Fruit fly (Drosophila melanogaster): ENCODE measurements around the gene vrs.
A peak's percentile ranks its signal among the peaks of the same experiment; 100 is the strongest.

Gene vrs

DNA sequence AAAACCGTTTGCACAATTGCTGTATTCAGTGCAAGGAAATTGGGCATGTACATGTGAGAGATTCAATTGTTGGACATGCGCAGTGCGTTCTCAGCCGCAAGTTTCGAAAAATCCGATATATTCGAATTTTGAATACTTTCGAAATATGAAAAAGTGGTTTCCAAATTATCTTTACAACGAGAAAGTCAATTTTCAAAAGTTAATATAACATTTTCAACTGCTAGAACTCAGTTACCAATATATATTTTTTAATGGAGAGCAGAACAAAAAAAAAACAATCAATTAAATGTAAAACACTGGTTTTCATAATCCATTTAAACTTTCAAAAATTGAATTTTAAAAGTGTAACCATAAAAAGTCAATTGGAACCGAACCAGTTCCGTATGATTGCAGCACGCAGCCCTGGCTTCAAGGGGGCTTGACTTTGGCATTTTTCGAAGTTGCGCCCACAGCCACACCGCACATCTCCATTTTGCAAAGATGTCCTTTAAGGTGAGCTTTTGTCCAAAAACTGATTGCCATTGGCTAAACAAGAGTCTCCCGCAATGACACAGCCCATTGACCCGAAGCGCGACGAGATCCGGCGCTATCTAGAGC is 25.0 kb upstream of the vrs start, which contains the start of the genes Scgbeta and CG17202 (continued):
- TF ChIP-seq ac (GFP tag; optimal IDR thresholded peaks at IDR 0.05) (no peak), ash1 (GFP tag; optimal IDR thresholded peaks at IDR 0.05) (no peak), zen (tag; optimal IDR thresholded peaks at IDR 0.05) (peak; percentile 12), Poxn (GFP tag; IDR thresholded peaks at IDR 0.05) (no peak), CG12744 (GFP tag; optimal IDR thresholded peaks at IDR 0.05) (peak; percentile 32), CG9609 (GFP tag; optimal IDR thresholded peaks at IDR 0.05) (no peak), ewg (GFP tag; optimal IDR thresholded peaks at IDR 0.05) (peak; percentile 92), Doc3 (GFP tag; IDR thresholded peaks at IDR 0.05; ENCODE audit: partially characterized antibody) (no peak), fu2 (GFP tag; optimal IDR thresholded peaks at IDR 0.05) (peak; percentile 38), E2f2 (GFP tag; IDR thresholded peaks at IDR 0.05) (peak; percentile 72), CG10565 (GFP tag; optimal IDR thresholded peaks at IDR 0.05) (no peak), CG14860 (GFP tag; IDR thresholded peaks at IDR 0.05; ENCODE audit: partially characterized antibody) (no peak), hkb (optimal IDR thresholded peaks at IDR 0.05) (no peak), hkb (GFP tag; IDR thresholded peaks at IDR 0.05) (no peak), Fer1 (GFP tag; optimal IDR thresholded peaks at IDR 0.05) (peak; percentile 10), lmd (GFP tag; IDR thresholded peaks at IDR 0.05) (no peak), stc (GFP tag; IDR thresholded peaks at IDR 0.05) (no peak), pnt (GFP tag; optimal IDR thresholded peaks at IDR 0.05) (no peak), Antp (GFP tag; optimal IDR thresholded peaks at IDR 0.05) (no peak), B-H1 (GFP tag; IDR thresholded peaks at IDR 0.05) (no peak), CG8765 (GFP tag; IDR thresholded peaks at IDR 0.05) (no peak), CG4730 (GFP tag; IDR thresholded peaks at IDR 0.05) (no peak), exex (tag; optimal IDR thresholded peaks at IDR 0.05) (no peak), Xbp1 (GFP tag; optimal IDR thresholded peaks at IDR 0.05) (peak; percentile 41), CG30403 (GFP tag; optimal IDR thresholded peaks at IDR 0.05) (peak; percentile 37), nmo (GFP tag; optimal IDR thresholded peaks at IDR 0.05) (peak; percentile 39), btn (GFP tag; optimal IDR thresholded peaks at IDR 0.05) (no peak), lilli (GFP tag; optimal IDR thresholded peaks at IDR 0.05) (peak; percentile 49), CG32767 (GFP tag; IDR thresholded peaks at IDR 0.05) (0 out of 2 replicates have a peak, but pooled peaks have one; percentile 12), crc (GFP tag; optimal IDR thresholded peaks at IDR 0.05) (no peak), Oli (tag; optimal IDR thresholded peaks at IDR 0.05) (no peak), Blimp-1 (GFP tag; optimal IDR thresholded peaks at IDR 0.05) (no peak), HmgZ (tag; optimal IDR thresholded peaks at IDR 0.05) (peak; percentile 62), CG14710 (tag; optimal IDR thresholded peaks at IDR 0.05) (peak; percentile 73), CG12236 (GFP tag; optimal IDR thresholded peaks at IDR 0.05) (no peak), Med (GFP tag) (peak; percentile 69), tna (GFP tag; IDR thresholded peaks at IDR 0.05; ENCODE audit: partially characterized antibody) (no peak), dpn (GFP tag; optimal IDR thresholded peaks at IDR 0.05) (peak in 1 of 2 experiments; percentile 17), sima (GFP tag; optimal IDR thresholded peaks at IDR 0.05) (no peak), Kr (GFP tag; optimal IDR thresholded peaks at IDR 0.05) (no peak), dimm (GFP tag; IDR thresholded peaks at IDR 0.05) (no peak), wor (GFP tag; IDR thresholded peaks at IDR 0.05) (no peak), CG1603 (tag; optimal IDR thresholded peaks at IDR 0.05) (no peak), tin (GFP tag; optimal IDR thresholded peaks at IDR 0.05) (no peak), nerfin-1 (tag; optimal IDR thresholded peaks at IDR 0.05) (no peak), CG3407 (GFP tag; optimal IDR thresholded peaks at IDR 0.05) (no peak), Opbp (GFP tag; IDR thresholded peaks at IDR 0.05; ENCODE audit: partially characterized antibody) (0 out of 3 replicates have a peak, but pooled peaks have one; percentile 22), lbe (GFP tag; optimal IDR thresholded peaks at IDR 0.05) (no peak), CG14965 (GFP tag; optimal IDR thresholded peaks at IDR 0.05; ENCODE audit: borderline replicate concordance) (no peak), CG7786 (GFP tag; optimal IDR thresholded peaks at IDR 0.05) (peak; percentile 3), CG4282 (GFP tag; optimal IDR thresholded peaks at IDR 0.05) (no peak)
